Worm (Caenorhabditis elegans): ENCODE data around the gene dnj-23.

ce11 chrII:9141110-9141509, 32.7 kb upstream of the dnj-23 start:
- TF ChIP-seq lsy-27 (tag; optimal IDR thresholded peaks at IDR 0.05; ENCODE audit: borderline replicate concordance, insufficient read depth) (no peak), Y67H2A.10 (GFP tag; conservative IDR thresholded peaks at IDR 0.05) (no peak), F55B11.4 (tag; optimal IDR thresholded peaks at IDR 0.05; ENCODE audit: borderline replicate concordance, insufficient read depth) (no peak), lsl-1 (GFP tag; optimal IDR thresholded peaks at IDR 0.05) (no peak), hsf-1 (GFP tag; IDR thresholded peaks at IDR 0.05) (no peak), die-1 (tag; optimal IDR thresholded peaks at IDR 0.05) (no peak), ets-4 (GFP tag; optimal IDR thresholded peaks at IDR 0.05) (no peak), madf-6 (GFP tag; IDR thresholded peaks at IDR 0.05) (no peak), atf-7 (tag; optimal IDR thresholded peaks at IDR 0.05) (no peak), K11D2.4 (GFP tag; IDR thresholded peaks at IDR 0.05) (no peak)
